Worm (Caenorhabditis elegans) whole organism, L2 larva: ENCODE measurements around the gene C08E8.5.

ENCODE experiments used
- C34F6.9 ChIP-seq: fragments of 150-350 bp; optimal IDR thresholded peaks from 2 replicates; lab custom pipeline; 2014; ENCODE audit warnings: missing biosample characterization, missing genetic modification characterization
- Y55F3AM.14 ChIP-seq: fragments of 200-800 bp; sonication (Bioruptor generic); optimal IDR thresholded peaks from 2 replicates; lab custom pipeline; 2018; ENCODE audit warnings: mild to moderate bottlenecking, missing genetic modification characterization, missing compliant biosample characterization
- ama-1 ChIP-seq: fragments of 150-350 bp; optimal IDR thresholded peaks from 2 replicates; lab custom pipeline; 2018; ENCODE audit warnings: inconsistent platforms
- blmp-1 ChIP-seq: sonication (generic microtip); optimal IDR thresholded peaks from 2 replicates; lab custom pipeline; 2017; ENCODE audit warnings: missing genetic modification characterization, mild to moderate bottlenecking, missing compliant biosample characterization, antibody characterized with exemption, moderate library complexity; ENCODE audit not compliant: insufficient read depth
- ceh-16 ChIP-seq: fragments of 150-350 bp; optimal IDR thresholded peaks from 2 replicates; lab custom pipeline; 2014; ENCODE audit warnings: missing biosample characterization, missing genetic modification characterization
- egl-27 ChIP-seq: sonication (generic microtip); optimal IDR thresholded peaks from 3 replicates; lab custom pipeline; 2017; ENCODE audit warnings: missing biosample characterization, missing genetic modification reagents, missing genetic modification characterization
- fos-1 ChIP-seq: fragments of 150-350 bp; optimal IDR thresholded peaks from 2 replicates; lab custom pipeline; 2014; ENCODE audit warnings: missing biosample characterization, missing genetic modification characterization
- nhr-237 ChIP-seq: fragments of 150-350 bp; optimal IDR thresholded peaks from 2 replicates; lab custom pipeline; 2014; ENCODE audit warnings: missing biosample characterization, missing genetic modification characterization
- unc-55 ChIP-seq: fragments of 150-350 bp; sonication (generic microtip); optimal IDR thresholded peaks from 3 replicates; lab custom pipeline; 2014; ENCODE audit warnings: missing biosample characterization, missing genetic modification reagents, missing genetic modification characterization
- ztf-4 ChIP-seq: fragments of 150-350 bp; optimal IDR thresholded peaks from 2 replicates; lab custom pipeline; 2014; ENCODE audit warnings: missing biosample characterization, missing genetic modification characterization

DNA sequence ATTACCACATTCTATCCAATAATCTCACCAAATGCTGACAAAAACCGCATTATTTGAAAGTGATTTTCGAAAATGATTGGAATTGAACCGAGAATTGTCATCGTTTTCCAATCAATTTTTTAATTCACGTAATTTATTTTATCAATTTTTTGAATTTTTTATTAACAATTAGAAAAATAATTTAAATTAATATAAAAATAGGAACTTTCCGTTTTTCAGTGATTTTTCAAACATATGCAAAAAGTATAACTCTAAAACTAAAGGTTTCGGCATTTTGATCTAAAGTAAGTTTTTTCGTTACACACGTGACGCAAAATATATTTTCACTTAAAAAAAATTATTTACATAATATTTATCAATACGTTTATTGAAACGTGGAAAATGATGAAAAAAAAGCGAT lies 34.4 kb upstream of the C08E8.5 start, which contains the start of gene Y51A2B.6:
- TF ChIP-seq ceh-16 (tag; lab: Kevin White, UChicago): no peak
- no peak for TF ChIP-seq ama-1 (lab: Kevin White, UChicago)
- TF ChIP-seq egl-27: no peak
- TF ChIP-seq ztf-4 (tag; lab: Kevin White, UChicago): no peak
- no peak for TF ChIP-seq blmp-1 (tag; lab: Kevin White, UChicago)
- no peak for TF ChIP-seq unc-55 (GFP tag; lab: Kevin White, UChicago)
- TF ChIP-seq Y55F3AM.14 (GFP tag; lab: Kevin White, UChicago): no peak
- no peak for TF ChIP-seq nhr-237 (tag; lab: Kevin White, UChicago)
- TF ChIP-seq fos-1: no peak
- no peak for TF ChIP-seq C34F6.9 (tag; lab: Kevin White, UChicago)
